Worm (Caenorhabditis elegans): ENCODE measurements around the gene K08C7.1.

DNA sequence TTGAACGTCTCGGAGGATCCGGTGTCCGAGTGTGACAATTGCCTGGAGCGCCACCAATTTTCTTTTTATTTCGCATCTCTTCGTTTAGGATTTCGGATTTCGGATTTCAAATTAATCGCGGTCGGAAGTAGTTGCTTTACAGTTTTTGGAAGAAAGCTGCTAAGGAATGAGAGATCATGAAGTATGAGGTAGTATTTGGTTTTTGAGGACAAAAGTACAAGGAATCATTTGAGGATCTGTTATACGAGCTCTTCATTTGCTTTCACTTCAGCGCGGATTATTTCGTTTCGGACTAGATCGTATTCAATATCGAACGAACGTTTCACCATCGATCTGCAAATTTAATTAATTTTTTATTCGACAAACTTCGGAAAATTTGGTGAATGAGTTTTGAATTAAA lies 43.0 kb downstream of the K08C7.1 start, which contains the start of gene R102.11:
- TF ChIP-seq ceh-82 (tag; optimal IDR thresholded peaks at IDR 0.05) (no peak), sox-4 (tag; optimal IDR thresholded peaks at IDR 0.05) (no peak), ztf-4 (tag; optimal IDR thresholded peaks at IDR 0.05) (no peak), jun-1 (tag; optimal IDR thresholded peaks at IDR 0.05) (no peak), ama-1 (optimal IDR thresholded peaks at IDR 0.05) (no peak), unc-62 (GFP tag; optimal IDR thresholded peaks at IDR 0.05) (no peak), nhr-28 (tag; optimal IDR thresholded peaks at IDR 0.05) (no peak), aha-1 (tag; optimal IDR thresholded peaks at IDR 0.05) (no peak), snpc-4 (tag; optimal IDR thresholded peaks at IDR 0.05) (no peak), lsy-2 (tag; optimal IDR thresholded peaks at IDR 0.05) (no peak), efl-1 (optimal IDR thresholded peaks at IDR 0.05) (no peak), efl-1 (GFP tag; optimal IDR thresholded peaks at IDR 0.05 in 1 of 2) (no peak), fkh-4 (tag; optimal IDR thresholded peaks at IDR 0.05; ENCODE audit: borderline replicate concordance) (no peak), mef-2 (tag; optimal IDR thresholded peaks at IDR 0.05) (no peak)
